Fruit fly (Drosophila melanogaster) whole organism, prepupa: Measurements from ENCODE around the gene ND-51.

Source experiments
- CG32006 ChIP-seq: fragments of 200-800 bp; sonication (Bioruptor generic); optimal IDR thresholded peaks from 3 replicates; lab custom pipeline; 2017; ENCODE audit warnings: missing biosample characterization, mild to moderate bottlenecking, missing genetic modification characterization
- Sox14 ChIP-seq: fragments of 200-800 bp; sonication (Bioruptor generic); optimal IDR thresholded peaks from 3 replicates; lab custom pipeline; 2016; ENCODE audit warnings: missing biosample characterization, missing genetic modification characterization
- Sox15 ChIP-seq: fragments of 200-800 bp; sonication (Bioruptor generic); optimal IDR thresholded peaks from 3 replicates; lab custom pipeline; 2016; ENCODE audit warnings: missing biosample characterization, missing genetic modification characterization
- acj6 ChIP-seq: fragments of 200-800 bp; sonication (Bioruptor generic); optimal IDR thresholded peaks from 3 replicates; lab custom pipeline; 2016; ENCODE audit warnings: missing biosample characterization, missing genetic modification characterization

DNA sequence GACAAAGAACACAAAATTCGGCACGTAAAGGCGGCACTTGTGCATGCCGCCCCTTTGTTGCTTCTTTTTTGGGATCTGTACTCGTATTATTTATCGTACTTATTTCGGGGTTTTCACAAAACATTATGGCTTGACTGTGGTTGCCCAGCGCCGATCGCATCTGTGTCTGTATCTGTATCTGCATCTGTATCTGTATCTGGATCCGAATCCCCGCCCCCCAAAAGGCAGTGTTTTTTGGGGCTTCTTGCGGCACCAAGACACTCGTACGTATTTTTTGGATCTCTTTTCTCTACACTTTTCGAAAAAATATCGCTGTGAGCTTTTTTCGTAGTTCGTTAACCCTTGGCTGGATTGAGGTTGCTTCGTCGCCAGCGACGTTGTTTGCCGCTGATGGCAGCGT, 25.1 kb upstream of the ND-51 start:
- TF ChIP-seq Sox15 (GFP tag; lab: Kevin White, UChicago) (no peak), acj6 (GFP tag; lab: Kevin White, UChicago) (no peak), CG32006 (GFP tag; lab: Kevin White, UChicago) (no peak), Sox14 (GFP tag; lab: Kevin White, UChicago) (no peak)
